Worm (Caenorhabditis elegans) whole organism, L3 larva: ENCODE results near the gene agl-1.
"Not testable (repeated sequence)": the region's sequence is repeated elsewhere in the genome, so short reads cannot be mapped to it uniquely, and the experiment has no call there.

Experiments used
- R02D3.7 ChIP-seq: fragments of 150-350 bp; optimal IDR thresholded peaks from 2 replicates; lab custom pipeline; 2014; ENCODE audit warnings: missing biosample characterization, missing genetic modification characterization
- ama-1 ChIP-seq: fragments of 150-350 bp; optimal IDR thresholded peaks from 2 replicates; lab custom pipeline; 2018
- ceh-16 ChIP-seq: sonication (generic microtip); optimal IDR thresholded peaks from 2 replicates; lab custom pipeline; 2017; ENCODE audit warnings: missing biosample characterization, missing genetic modification characterization
- ceh-28 ChIP-seq: fragments of 150-350 bp; optimal IDR thresholded peaks from 2 replicates; lab custom pipeline; 2014; ENCODE audit warnings: missing biosample characterization, missing genetic modification reagents, missing genetic modification characterization
- ceh-82 ChIP-seq: fragments of 150-350 bp; optimal IDR thresholded peaks from 2 replicates; lab custom pipeline; 2014; ENCODE audit warnings: missing biosample characterization, missing genetic modification characterization
- egl-27 ChIP-seq: sonication (generic microtip); optimal IDR thresholded peaks from 4 replicates; lab custom pipeline; 2017; ENCODE audit warnings: missing biosample characterization, missing genetic modification reagents, missing genetic modification characterization
- egl-5 ChIP-seq: fragments of 150-350 bp; optimal IDR thresholded peaks from 2 replicates; lab custom pipeline; 2017; ENCODE audit warnings: missing biosample characterization, missing genetic modification reagents, missing genetic modification characterization, inconsistent platforms
- elt-2 ChIP-seq: sonication (generic microtip); optimal IDR thresholded peaks from 2 replicates; lab custom pipeline; 2016; ENCODE audit warnings: missing genetic modification reagents, mild to moderate bottlenecking, missing genetic modification characterization, missing compliant biosample characterization
- jun-1 ChIP-seq: fragments of 150-350 bp; optimal IDR thresholded peaks from 2 replicates; lab custom pipeline; 2014; ENCODE audit warnings: missing biosample characterization, missing genetic modification reagents, missing genetic modification characterization
- lin-15B ChIP-seq: fragments of 150-350 bp; optimal IDR thresholded peaks from 2 replicates; lab custom pipeline; 2014; ENCODE audit warnings: missing biosample characterization, missing genetic modification characterization
- lin-39 ChIP-seq: fragments of 150-350 bp; optimal IDR thresholded peaks from 2 replicates; lab custom pipeline; 2018; ENCODE audit warnings: missing biosample characterization, missing genetic modification reagents, missing genetic modification characterization
- lsy-12 ChIP-seq: sonication (generic microtip); optimal IDR thresholded peaks from 2 replicates; lab custom pipeline; 2016; ENCODE audit warnings: mild to moderate bottlenecking, missing genetic modification characterization, missing compliant biosample characterization
- nfya-1 ChIP-seq: sonication (generic microtip); optimal IDR thresholded peaks from 2 replicates; lab custom pipeline; 2017; ENCODE audit warnings: missing genetic modification characterization, mild to moderate bottlenecking, missing compliant biosample characterization, antibody characterized with exemption, moderate library complexity; ENCODE audit not compliant: insufficient read depth
- nhr-12 ChIP-seq: fragments of 150-350 bp; optimal IDR thresholded peaks from 2 replicates; lab custom pipeline; 2014; ENCODE audit warnings: missing biosample characterization, missing genetic modification characterization
- nhr-28 ChIP-seq: fragments of 150-350 bp; optimal IDR thresholded peaks from 2 replicates; lab custom pipeline; 2014; ENCODE audit warnings: missing biosample characterization, missing genetic modification characterization
- nhr-43 ChIP-seq: sonication (generic microtip); optimal IDR thresholded peaks from 2 replicates; lab custom pipeline; 2016; ENCODE audit warnings: mild to moderate bottlenecking, missing genetic modification characterization, missing compliant biosample characterization; ENCODE audit not compliant: poor library complexity, severe bottlenecking
- nhr-77 ChIP-seq: fragments of 150-350 bp; optimal IDR thresholded peaks from 2 replicates; lab custom pipeline; 2014; ENCODE audit warnings: missing biosample characterization, missing genetic modification characterization
- pha-4 ChIP-seq: fragments of 150-350 bp; optimal IDR thresholded peaks from 2 replicates; lab custom pipeline; 2014; ENCODE audit warnings: missing biosample characterization, missing genetic modification reagents, missing genetic modification characterization
- sea-2 ChIP-seq: fragments of 150-350 bp; sonication (generic microtip); optimal IDR thresholded peaks from 4 replicates; lab custom pipeline; 2014; ENCODE audit warnings: missing biosample characterization, missing genetic modification reagents, missing genetic modification characterization
- skn-1 ChIP-seq: fragments of 150-350 bp; optimal IDR thresholded peaks from 2 replicates; lab custom pipeline; 2014; ENCODE audit warnings: missing biosample characterization, missing genetic modification characterization
- snpc-4 ChIP-seq: fragments of 150-350 bp; optimal IDR thresholded peaks from 2 replicates; lab custom pipeline; 2014; ENCODE audit warnings: missing biosample characterization, missing genetic modification characterization
- unc-39 ChIP-seq: sonication (generic microtip); optimal IDR thresholded peaks from 4 replicates; lab custom pipeline; 2017; ENCODE audit warnings: missing biosample characterization, missing genetic modification characterization
- unc-62 ChIP-seq: fragments of 150-350 bp; sonication (generic microtip); optimal IDR thresholded peaks from 4 replicates; lab custom pipeline; 2014; ENCODE audit warnings: missing biosample characterization, missing genetic modification reagents, missing genetic modification characterization
- zag-1 ChIP-seq: fragments of 150-350 bp; optimal IDR thresholded peaks from 2 replicates; lab custom pipeline; 2014; ENCODE audit warnings: missing biosample characterization, missing genetic modification characterization
- ztf-4 ChIP-seq: fragments of 150-350 bp; optimal IDR thresholded peaks from 2 replicates; lab custom pipeline; 2014; ENCODE audit warnings: missing biosample characterization, missing genetic modification characterization

Gene agl-1

DNA sequence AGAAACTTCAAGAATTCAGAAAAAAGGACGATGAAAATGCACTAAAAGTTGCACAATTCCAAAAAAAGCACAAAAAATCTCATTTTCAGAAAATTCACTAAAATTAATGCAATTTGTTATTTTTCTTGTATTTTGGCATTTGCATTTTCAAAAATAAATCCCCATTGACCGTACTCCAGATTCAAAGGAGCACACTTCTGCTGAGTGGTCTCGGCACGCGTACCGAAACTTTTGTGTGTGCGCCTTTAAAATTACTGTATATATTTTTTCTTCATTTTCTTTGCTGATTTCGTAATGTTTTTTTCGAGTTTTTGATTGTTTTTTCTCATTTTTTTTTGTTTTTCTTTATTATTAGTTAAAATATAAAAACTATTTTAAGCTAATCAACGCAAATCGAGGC lies 45.7 kb downstream of the agl-1 start:
- TF ChIP-seq nfya-1 (tag; lab: Kevin White, UChicago) (no peak), jun-1 (no peak), ztf-4 (tag; lab: Kevin White, UChicago) (no peak), ama-1 (no peak), unc-39 (no peak)

DNA sequence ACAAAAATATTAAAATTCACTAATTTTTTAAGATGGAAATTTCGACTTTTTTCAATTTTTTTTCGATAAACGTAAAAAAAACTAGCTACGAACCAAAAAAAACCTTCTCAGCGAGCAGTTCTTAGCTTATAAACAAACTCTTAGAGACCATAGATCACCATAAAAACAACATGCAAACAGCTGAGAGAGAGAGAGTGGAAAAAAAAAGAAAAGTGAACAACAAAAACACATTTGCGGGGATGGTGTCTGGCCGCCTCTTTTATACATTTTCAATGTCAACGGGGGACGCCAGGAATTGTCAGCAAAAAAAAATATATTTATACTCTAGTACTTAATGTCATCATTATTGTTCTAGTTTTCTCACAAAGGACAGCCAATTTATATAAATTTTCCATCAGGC lies 46.4 kb downstream of the agl-1 start:
- TF ChIP-seq skn-1 (tag; lab: Kevin White, UChicago) = peak; percentile 5
- no peak for TF ChIP-seq jun-1
- no peak for TF ChIP-seq ceh-28 (tag; lab: Kevin White, UChicago)
- peak; percentile 16 for TF ChIP-seq pha-4 (tag; lab: Kevin White, UChicago)
- TF ChIP-seq nhr-12 (tag; lab: Kevin White, UChicago) = no peak

DNA sequence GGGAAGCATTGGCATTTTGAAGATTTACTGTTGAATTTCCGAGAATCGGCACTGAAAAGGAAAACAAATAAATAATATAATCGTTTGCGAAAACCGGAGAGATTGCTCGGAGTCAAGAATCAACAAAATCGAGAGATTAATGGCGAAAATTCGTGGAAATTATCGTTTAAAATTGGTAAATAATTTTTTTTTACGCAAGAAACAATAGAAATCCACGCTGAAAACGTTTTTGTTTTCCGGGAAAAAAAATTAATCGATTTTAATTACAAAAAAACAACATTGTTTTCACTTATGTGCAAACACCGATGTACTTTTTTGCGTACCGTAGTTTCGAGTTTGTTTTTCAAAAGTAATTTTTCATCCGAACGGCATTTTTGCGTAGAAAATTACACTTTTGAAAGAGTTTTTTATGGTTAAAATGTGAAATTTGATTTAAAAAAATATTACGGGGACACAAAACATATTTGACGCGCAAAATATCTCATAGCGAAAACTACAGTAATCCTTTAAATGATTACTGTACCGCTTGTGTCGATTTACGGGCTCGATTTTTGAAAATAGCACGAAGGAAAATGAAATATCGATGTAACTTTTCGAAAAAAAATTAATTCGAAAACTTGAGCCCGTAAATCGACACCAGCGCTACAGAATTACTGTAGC lies 47.1 kb downstream of the agl-1 start, which contains the start of gene ctl-3:
ctl-3 (minus strand) TSS at position 51 of the 660 bp plus-strand sequence.
- TF ChIP-seq ceh-82 (tag; lab: Kevin White, UChicago) (no peak), lin-15B (tag; lab: Kevin White, UChicago) (no peak), unc-62 (GFP tag; lab: Kevin White, UChicago) (no peak), ceh-16 (tag; lab: Kevin White, UChicago) (no peak), nhr-12 (tag; lab: Kevin White, UChicago) (no peak), R02D3.7 (no peak), nhr-77 (tag; lab: Kevin White, UChicago) (no peak), nhr-28 (no peak), pha-4 (tag; lab: Kevin White, UChicago) (no peak), lin-39 (tag; lab: Kevin White, UChicago) (no peak), sea-2 (GFP tag; lab: Kevin White, UChicago) (no peak), lsy-12 (tag; lab: Kevin White, UChicago) (no peak), egl-27 (tag; lab: Kevin White, UChicago) (no peak), egl-5 (tag; lab: Kevin White, UChicago) (no peak), skn-1 (tag; lab: Kevin White, UChicago) (no peak), nhr-43 (no peak)

DNA sequence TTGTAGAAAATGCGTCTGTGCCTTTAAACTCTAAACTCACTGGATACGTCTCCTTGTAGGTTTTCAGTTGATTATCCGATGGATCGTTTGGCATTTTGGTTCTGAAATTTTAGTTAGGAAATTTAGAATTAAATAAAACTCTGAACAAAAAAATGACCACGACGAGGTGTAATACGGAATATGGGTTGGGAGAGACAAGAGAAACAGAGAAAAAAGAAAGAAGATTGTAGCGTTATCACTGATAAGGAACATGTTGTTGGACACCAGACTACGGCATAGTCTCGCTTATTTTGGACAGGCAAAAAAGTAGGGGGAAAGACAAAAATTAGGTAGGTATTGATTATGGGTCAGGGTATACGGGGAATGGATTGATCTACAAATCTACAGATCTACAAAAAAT lies 51.8 kb downstream of the agl-1 start, which contains the start of gene ctl-1:
ctl-1 (minus strand) TSS at position 101 of the 400 bp plus-strand sequence.
- not testable (repeated sequence) for TF ChIP-seq R02D3.7; skn-1 (tag; lab: Kevin White, UChicago); elt-2 (tag; lab: Kevin White, UChicago)

DNA sequence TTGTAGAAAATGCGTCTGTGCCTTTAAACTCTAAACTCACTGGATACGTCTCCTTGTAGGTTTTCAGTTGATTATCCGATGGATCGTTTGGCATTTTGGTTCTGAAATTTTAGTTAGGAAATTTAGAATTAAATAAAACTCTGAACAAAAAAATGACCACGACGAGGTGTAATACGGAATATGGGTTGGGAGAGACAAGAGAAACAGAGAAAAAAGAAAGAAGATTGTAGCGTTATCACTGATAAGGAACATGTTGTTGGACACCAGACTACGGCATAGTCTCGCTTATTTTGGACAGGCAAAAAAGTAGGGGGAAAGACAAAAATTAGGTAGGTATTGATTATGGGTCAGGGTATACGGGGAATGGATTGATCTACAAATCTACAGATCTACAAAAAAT lies 56.0 kb downstream of the agl-1 start, which contains the start of gene ctl-2:
ctl-2 (minus strand) TSS at position 101 of the 400 bp plus-strand sequence.
- not testable (repeated sequence) for TF ChIP-seq zag-1; snpc-4; ztf-4 (tag; lab: Kevin White, UChicago)
